Worm (Caenorhabditis elegans) whole organism, late embryonic: ENCODE measurements around the gene drh-1.

Experiments
- C08G9.2 ChIP-seq: sonication (generic microtip); optimal IDR thresholded peaks from 2 replicates; lab custom pipeline; 2016; ENCODE audit warnings: mild to moderate bottlenecking, missing genetic modification characterization, moderate library complexity, missing compliant biosample characterization
- Y22D7AL.16 ChIP-seq: sonication (generic microtip); optimal IDR thresholded peaks from 2 replicates; lab custom pipeline; 2016; ENCODE audit warnings: missing genetic modification characterization, missing compliant biosample characterization
- ahr-1 ChIP-seq: sonication (generic microtip); optimal IDR thresholded peaks from 2 replicates; lab custom pipeline; 2016; ENCODE audit warnings: missing genetic modification characterization, missing compliant biosample characterization
- ama-1 ChIP-seq: fragments of 150-350 bp; optimal IDR thresholded peaks from 2 replicates; lab custom pipeline; 2014
- ceh-2 ChIP-seq: sonication (generic microtip); optimal IDR thresholded peaks from 2 replicates; lab custom pipeline; 2016; ENCODE audit warnings: missing genotype, missing genetic modification characterization, missing compliant biosample characterization
- ceh-22 ChIP-seq: sonication (generic microtip); optimal IDR thresholded peaks from 2 replicates; lab custom pipeline; 2017; ENCODE audit warnings: missing biosample characterization, missing genetic modification characterization
- ceh-24 ChIP-seq: sonication (generic microtip); optimal IDR thresholded peaks from 2 replicates; lab custom pipeline; 2016; ENCODE audit warnings: mild to moderate bottlenecking, missing genetic modification characterization, missing compliant biosample characterization
- ceh-30 ChIP-seq: fragments of 150-350 bp; optimal IDR thresholded peaks from 2 replicates; lab custom pipeline; 2014; ENCODE audit warnings: missing biosample characterization, missing genetic modification characterization
- ceh-34 ChIP-seq: sonication (generic microtip); optimal IDR thresholded peaks from 2 replicates; lab custom pipeline; 2016; ENCODE audit warnings: mild to moderate bottlenecking, missing genetic modification characterization, missing compliant biosample characterization
- ceh-45 ChIP-seq: fragments of 200-800 bp; sonication (Bioruptor generic); IDR thresholded peaks from 2 replicates; pipeline ENCODE4 v1.3.6; 2022; ENCODE audit warnings: missing genetic modification reagents, missing genetic modification characterization, missing compliant biosample characterization
- ceh-6 ChIP-seq: fragments of 200-800 bp; sonication (Bioruptor generic); optimal IDR thresholded peaks from 2 replicates; lab custom pipeline; 2018; ENCODE audit warnings: mild to moderate bottlenecking, missing genetic modification characterization, missing compliant biosample characterization
- dve-1 ChIP-seq: sonication (generic microtip); optimal IDR thresholded peaks from 2 replicates; lab custom pipeline; 2017; ENCODE audit warnings: antibody characterized with exemption, mild to moderate bottlenecking, missing genetic modification characterization, missing compliant biosample characterization
- elt-2 ChIP-seq: sonication (generic microtip); optimal IDR thresholded peaks from 2 replicates; lab custom pipeline; 2016; ENCODE audit warnings: missing genetic modification reagents, missing genetic modification characterization, missing compliant biosample characterization
- elt-4 ChIP-seq: sonication (generic microtip); optimal IDR thresholded peaks from 2 replicates; lab custom pipeline; 2016; ENCODE audit warnings: missing genetic modification characterization, missing compliant biosample characterization
- ets-4 ChIP-seq: sonication (generic microtip); optimal IDR thresholded peaks from 2 replicates; lab custom pipeline; 2016; ENCODE audit warnings: missing genetic modification characterization, missing compliant biosample characterization
- eyg-1 ChIP-seq: sonication (generic microtip); optimal IDR thresholded peaks from 2 replicates; lab custom pipeline; 2016; ENCODE audit warnings: missing genotype, missing genetic modification characterization, missing compliant biosample characterization
- fax-1 ChIP-seq: sonication (generic microtip); optimal IDR thresholded peaks from 2 replicates; lab custom pipeline; 2016; ENCODE audit warnings: missing genotype, missing genetic modification characterization, missing compliant biosample characterization
- fkh-10 ChIP-seq: fragments of 150-350 bp; optimal IDR thresholded peaks from 2 replicates; lab custom pipeline; 2014; ENCODE audit warnings: missing biosample characterization, missing genetic modification reagents, missing genetic modification characterization
- hlh-13 ChIP-seq: fragments of 200-800 bp; sonication (Bioruptor generic); optimal IDR thresholded peaks from 2 replicates; lab custom pipeline; 2018; ENCODE audit warnings: mild to moderate bottlenecking, missing genetic modification characterization, missing compliant biosample characterization
- hlh-15 ChIP-seq: sonication (generic microtip); optimal IDR thresholded peaks from 2 replicates; lab custom pipeline; 2016; ENCODE audit warnings: missing genetic modification characterization, missing compliant biosample characterization
- hlh-8 ChIP-seq: sonication (generic microtip); optimal IDR thresholded peaks from 2 replicates; lab custom pipeline; 2016; ENCODE audit warnings: missing genotype, missing genetic modification characterization, missing compliant biosample characterization
- mec-3 ChIP-seq: sonication (generic microtip); optimal IDR thresholded peaks from 2 replicates; lab custom pipeline; 2016; ENCODE audit warnings: borderline replicate concordance, missing genetic modification characterization, missing compliant biosample characterization
- nfya-1 ChIP-seq: sonication (generic microtip); optimal IDR thresholded peaks from 2 replicates; lab custom pipeline; 2017; ENCODE audit warnings: missing genetic modification characterization, mild to moderate bottlenecking, missing compliant biosample characterization, antibody characterized with exemption, moderate library complexity
- nhr-11 ChIP-seq: fragments of 150-350 bp; optimal IDR thresholded peaks from 2 replicates; lab custom pipeline; 2014; ENCODE audit warnings: missing biosample characterization, missing genetic modification characterization
- nhr-232 ChIP-seq: sonication (generic microtip); optimal IDR thresholded peaks from 2 replicates; lab custom pipeline; 2016; ENCODE audit warnings: missing genetic modification characterization, missing compliant biosample characterization
- npax-4 ChIP-seq: sonication (generic microtip); optimal IDR thresholded peaks from 2 replicates; lab custom pipeline; 2016; ENCODE audit warnings: missing genetic modification characterization, missing compliant biosample characterization
- pag-3 ChIP-seq: sonication (generic microtip); optimal IDR thresholded peaks from 2 replicates; lab custom pipeline; 2016; ENCODE audit warnings: missing compliant biosample characterization, missing genetic modification characterization, borderline replicate concordance
- pat-9 ChIP-seq: fragments of 200-800 bp; sonication (Bioruptor generic); optimal IDR thresholded peaks from 2 replicates; lab custom pipeline; 2018; ENCODE audit warnings: mild to moderate bottlenecking, missing genetic modification characterization, moderate library complexity, missing compliant biosample characterization
- pax-1 ChIP-seq: fragments of 150-350 bp; optimal IDR thresholded peaks from 2 replicates; lab custom pipeline; 2014; ENCODE audit warnings: missing biosample characterization, missing genetic modification characterization
- pha-2 ChIP-seq: sonication (generic microtip); optimal IDR thresholded peaks from 2 replicates; lab custom pipeline; 2017; ENCODE audit warnings: mild to moderate bottlenecking, missing genetic modification characterization, missing compliant biosample characterization
- pha-4 ChIP-seq: fragments of 150-350 bp; optimal IDR thresholded peaks from 2 replicates; lab custom pipeline; 2018; ENCODE audit warnings: missing biosample characterization, missing genetic modification reagents, missing genetic modification characterization
- pqm-1 ChIP-seq: sonication (generic microtip); optimal IDR thresholded peaks from 2 replicates; lab custom pipeline; 2016; ENCODE audit warnings: missing genetic modification characterization, missing compliant biosample characterization
- pros-1 ChIP-seq: fragments of 150-350 bp; optimal IDR thresholded peaks from 2 replicates; lab custom pipeline; 2014; ENCODE audit warnings: missing biosample characterization, missing genetic modification reagents, missing genetic modification characterization
- ref-2 ChIP-seq: sonication (generic microtip); optimal IDR thresholded peaks from 2 replicates; lab custom pipeline; 2016; ENCODE audit warnings: missing genetic modification characterization, missing compliant biosample characterization
- sdc-2 ChIP-seq: sonication (generic microtip); optimal IDR thresholded peaks from 2 replicates; lab custom pipeline; 2016; ENCODE audit warnings: missing genotype, missing genetic modification characterization, missing compliant biosample characterization
- syd-9 ChIP-seq: sonication (generic microtip); optimal IDR thresholded peaks from 2 replicates; lab custom pipeline; 2016; ENCODE audit warnings: mild to moderate bottlenecking, missing genetic modification characterization, moderate library complexity, missing compliant biosample characterization
- tbx-2 ChIP-seq: sonication (generic microtip); optimal IDR thresholded peaks from 2 replicates; lab custom pipeline; 2016; ENCODE audit warnings: missing genetic modification characterization, missing compliant biosample characterization
- ttx-3 ChIP-seq: sonication (generic microtip); optimal IDR thresholded peaks from 2 replicates; lab custom pipeline; 2016; ENCODE audit warnings: missing genetic modification reagents, missing genetic modification characterization, missing compliant biosample characterization
- unc-3 ChIP-seq, 2 experiments: fragments of 200-800 bp in 1 of 2; sonication (Bioruptor generic) in 1 of 2; sonication (generic microtip) in 1 of 2; conservative IDR thresholded peaks in 1 of 2; optimal IDR thresholded peaks in 1 of 2; 2 replicates each; pipeline versions ENCODE4 v1.3.6 to Lab custom; 2016 to 2022; ENCODE audit warnings: missing compliant biosample characterization in 2 of 2, missing genetic modification characterization in 2 of 2, missing genetic modification reagents in 1 of 2
- unc-86 ChIP-seq: sonication (generic microtip); optimal IDR thresholded peaks from 2 replicates; lab custom pipeline; 2016; ENCODE audit warnings: missing genetic modification characterization, missing compliant biosample characterization
- zip-5 ChIP-seq: sonication (generic microtip); optimal IDR thresholded peaks from 2 replicates; lab custom pipeline; 2016; ENCODE audit warnings: missing genetic modification characterization, missing compliant biosample characterization
- ztf-16 ChIP-seq: sonication (generic microtip); optimal IDR thresholded peaks from 2 replicates; lab custom pipeline; 2017; ENCODE audit warnings: missing genetic modification characterization, missing compliant biosample characterization

drh-1 gene

ce11 chrIV:6613296-6613695 lies at the start of gene drh-1:
drh-1 (minus strand) TSS chrIV:6613353.
- TF ChIP-seq hlh-13 (GFP tag; lab: Kevin White, UChicago) (no peak), Y22D7AL.16 (tag; lab: Kevin White, UChicago) (no peak), zip-5 (no peak), C08G9.2 (no peak), dve-1 (no peak), ceh-2 (tag; lab: Kevin White, UChicago) (no peak), ceh-30 (tag; lab: Kevin White, UChicago) (no peak), ama-1 (lab: Kevin White, UChicago) (no peak), ttx-3 (no peak), npax-4 (tag; lab: Kevin White, UChicago) (no peak), ref-2 (tag; lab: Kevin White, UChicago) (no peak), nfya-1 (tag; lab: Kevin White, UChicago) (no peak), mec-3 (tag; lab: Kevin White, UChicago) (no peak), hlh-8 (tag; lab: Kevin White, UChicago) (no peak), nhr-11 (tag; lab: Kevin White, UChicago) (no peak), ceh-6 (GFP tag; lab: Kevin White, UChicago) (no peak), pha-2 (no peak), fax-1 (tag; lab: Kevin White, UChicago) (no peak)

DNA sequence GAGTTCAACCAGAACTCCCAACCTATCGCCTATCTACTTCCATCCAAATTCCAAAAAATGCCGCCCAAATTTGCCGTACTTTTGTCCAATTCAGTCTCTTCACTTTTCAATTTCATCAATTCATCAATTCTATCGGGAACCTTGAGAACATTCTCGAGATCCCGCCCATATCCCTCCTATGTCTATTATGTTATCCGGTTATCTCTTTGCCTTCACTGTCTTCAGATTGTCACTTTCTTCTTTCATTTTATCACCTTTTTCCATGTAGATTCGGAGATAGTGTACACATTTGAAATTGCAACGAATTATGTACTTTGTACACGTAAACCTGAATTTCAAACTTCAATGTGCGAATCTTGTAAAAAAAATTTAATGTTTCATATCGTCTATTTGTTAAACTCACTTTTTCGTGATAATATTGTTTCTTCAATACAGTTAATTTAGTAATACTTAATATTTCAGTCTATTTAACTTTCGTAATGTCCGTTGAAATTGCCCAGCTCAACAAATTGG lies 44.4 kb upstream of the drh-1 start, which contains the start of gene C01B10.11:
Gene C01B10.11, plus strand, starts transcription at position 463 of the 513 bp plus-strand sequence.
- no peak for TF ChIP-seq ets-4
- TF ChIP-seq pha-4 (tag; lab: Kevin White, UChicago) = no peak
- TF ChIP-seq pat-9 (tag; lab: Kevin White, UChicago) = no peak
- no peak for TF ChIP-seq fkh-10
- TF ChIP-seq pag-3 (tag; lab: Kevin White, UChicago) = no peak
- no peak for TF ChIP-seq ceh-22 (tag; lab: Kevin White, UChicago)
- TF ChIP-seq pqm-1 (tag; lab: Kevin White, UChicago) = no peak
- no peak for TF ChIP-seq syd-9 (tag; lab: Kevin White, UChicago)
- TF ChIP-seq ceh-2 (tag; lab: Kevin White, UChicago) = no peak
- no peak for TF ChIP-seq pros-1 (tag; lab: Kevin White, UChicago)

DNA sequence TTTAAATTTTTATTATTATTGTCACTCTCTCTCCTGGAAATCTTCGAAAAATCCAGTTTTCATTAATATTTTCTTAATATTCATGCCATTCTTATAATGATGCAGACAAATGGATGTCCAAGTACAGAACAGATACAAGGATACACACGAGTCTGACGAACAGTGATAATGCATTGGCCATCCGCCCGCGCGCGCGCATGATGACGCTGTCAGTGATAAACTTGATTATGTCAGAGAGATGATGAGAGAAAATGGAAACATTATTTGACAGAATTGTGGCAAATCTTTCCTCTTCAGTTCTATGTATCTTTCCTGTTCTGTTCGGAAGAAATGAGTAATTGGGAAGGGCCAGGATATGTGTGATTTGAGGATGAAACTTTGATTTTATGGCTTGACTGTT lies 42.6 kb upstream of the drh-1 start:
- TF ChIP-seq ceh-24 (tag; lab: Kevin White, UChicago) (no peak), sdc-2 (no peak), pha-4 (tag; lab: Kevin White, UChicago) (no peak), elt-2 (tag; lab: Kevin White, UChicago) (no peak), ceh-6 (GFP tag; lab: Kevin White, UChicago) (no peak), unc-86 (tag; lab: Kevin White, UChicago) (no peak), npax-4 (tag; lab: Kevin White, UChicago) (no peak), hlh-13 (GFP tag; lab: Kevin White, UChicago) (no peak)

- TF ChIP-seq eyg-1 (tag; lab: Kevin White, UChicago) (no peak), dve-1 (no peak), unc-3 (GFP tag; conservative IDR thresholded peaks at IDR 0.05; lab: Robert Waterston, UW) (no peak), unc-3 (tag; optimal IDR thresholded peaks at IDR 0.05; lab: Kevin White, UChicago) (no peak), pha-2 (no peak), pax-1 (tag; lab: Kevin White, UChicago) (no peak), ceh-45 (GFP tag; lab: Robert Waterston, UW) (no peak), ceh-34 (no peak), ceh-24 (tag; lab: Kevin White, UChicago) (no peak), hlh-15 (tag; lab: Kevin White, UChicago) (no peak), ahr-1 (tag; lab: Kevin White, UChicago) (no peak), ztf-16 (tag; lab: Kevin White, UChicago) (no peak), elt-4 (tag; lab: Kevin White, UChicago) (no peak), nhr-232 (tag; lab: Kevin White, UChicago) (no peak), tbx-2 (tag; lab: Kevin White, UChicago) (no peak)
- TF ChIP-seq, all 69 proteins: peak for 0
Observed at ce11 chrIV:6653663-6654201, 40.6 kb upstream of the drh-1 start.
